Fruit fly (Drosophila melanogaster): ENCODE measurements around the gene CG34027.

- TF ChIP-seq br (GFP tag; optimal IDR thresholded peaks at IDR 0.05) (no peak), fru (GFP tag; optimal IDR thresholded peaks at IDR 0.05) (no peak), Abd-B (GFP tag; optimal IDR thresholded peaks at IDR 0.05) (no peak), Hnf4 (GFP tag; optimal IDR thresholded peaks at IDR 0.05) (no peak), h (GFP tag; optimal IDR thresholded peaks at IDR 0.05) (no peak), N (GFP tag; optimal IDR thresholded peaks at IDR 0.05) (no peak), GATAd (GFP tag; optimal IDR thresholded peaks at IDR 0.05) (no peak), Sp1 (GFP tag; optimal IDR thresholded peaks at IDR 0.05) (no peak), lola (GFP tag; optimal IDR thresholded peaks at IDR 0.05) (no peak), pan (optimal IDR thresholded peaks at IDR 0.05) (no peak), Jra (GFP tag; optimal IDR thresholded peaks at IDR 0.05) (no peak), Hr83 (GFP tag; optimal IDR thresholded peaks at IDR 0.05; ENCODE audit: poor library complexity, severe bottlenecking) (no peak), psq (GFP tag; optimal IDR thresholded peaks at IDR 0.05) (no peak)
Observed at dm6 chr3R:25077280-25077820, 31.5 kb downstream of the CG34027 start.

All from whole organism, wandering third instar larva.